Worm (Caenorhabditis elegans): ENCODE data around the gene srh-213.

srh-213 gene

ce11 chrV:3554869-3555268 lies 40.0 kb downstream of the srh-213 start, which contains the start of gene grl-29:
Gene grl-29 (minus strand): TSS chrV:3555236.
- TF ChIP-seq hlh-26 (GFP tag; conservative IDR thresholded peaks at IDR 0.05) = no peak
- TF ChIP-seq pha-4 (tag; optimal IDR thresholded peaks at IDR 0.05) = no peak
- TF ChIP-seq egrh-3 (GFP tag; IDR thresholded peaks at IDR 0.05) = peak; percentile 74; the same call in 1 of the 2 replicates
- TF ChIP-seq zfh-2 (GFP tag; conservative IDR thresholded peaks at IDR 0.05) = peak; percentile 85

- peak; percentile 56 for TF ChIP-seq nhr-80 (tag; optimal IDR thresholded peaks at IDR 0.05)
- TF ChIP-seq nhr-27 (tag; optimal IDR thresholded peaks at IDR 0.05) = no peak
Measured at ce11 chrV:3552740-3553469, 41.9 kb downstream of the srh-213 start, which contains the start of gene T24A6.20. Gene T24A6.20 (plus strand): TSS chrV:3553134.

- TF ChIP-seq lir-1 (GFP tag; conservative IDR thresholded peaks at IDR 0.05) (no peak), hlh-12 (tag; optimal IDR thresholded peaks at IDR 0.05) (no peak), dpff-1 (tag; optimal IDR thresholded peaks at IDR 0.05) (no peak), F55B11.4 (tag; optimal IDR thresholded peaks at IDR 0.05; ENCODE audit: borderline replicate concordance, insufficient read depth) (no peak), nfya-1 (tag; optimal IDR thresholded peaks at IDR 0.05; ENCODE audit: borderline replicate concordance, insufficient read depth) (no peak), nfyb-1 (GFP tag; IDR thresholded peaks at IDR 0.05) (no peak), attf-5 (GFP tag; optimal IDR thresholded peaks at IDR 0.05) (no peak), akir-1 (GFP tag; optimal IDR thresholded peaks at IDR 0.05) (no peak), B0035.1 (tag; optimal IDR thresholded peaks at IDR 0.05) (no peak), ceh-40 (GFP tag; IDR thresholded peaks at IDR 0.05) (no peak)
Measured at ce11 chrV:3551765-3552164, 43.1 kb downstream of the srh-213 start, which contains the start of gene grl-28. Gene grl-28 (minus strand): TSS chrV:3551865.

ce11 chrV:3549553-3549952 lies 45.3 kb downstream of the srh-213 start, which contains the start of gene sri-21:
Gene sri-21 (plus strand): TSS chrV:3549853.
- TF ChIP-seq D2030.7 (GFP tag; IDR thresholded peaks at IDR 0.05) (no peak), egrh-3 (GFP tag; IDR thresholded peaks at IDR 0.05) (no peak), repo-1 (tag; optimal IDR thresholded peaks at IDR 0.05) (no peak), pha-4 (tag; optimal IDR thresholded peaks at IDR 0.05) (no peak), hsf-1 (GFP tag; IDR thresholded peaks at IDR 0.05) (no peak)

- TF ChIP-seq sdz-38 (tag; optimal IDR thresholded peaks at IDR 0.05) (no peak), Y53G8AR.9 (GFP tag; conservative IDR thresholded peaks at IDR 0.05) (no peak), snpc-1.3 (tag; optimal IDR thresholded peaks at IDR 0.05; ENCODE audit: insufficient read depth) (no peak), ccch-3 (GFP tag; optimal IDR thresholded peaks at IDR 0.05) (no peak), atf-7 (tag; optimal IDR thresholded peaks at IDR 0.05) (no peak), chd-7 (tag; optimal IDR thresholded peaks at IDR 0.05) (no peak), ztf-25 (GFP tag; IDR thresholded peaks at IDR 0.05) (no peak), attf-3 (GFP tag; conservative IDR thresholded peaks at IDR 0.05) (no peak), ama-1 (optimal IDR thresholded peaks at IDR 0.05) (no peak), ama-1 (GFP tag; optimal IDR thresholded peaks at IDR 0.05) (no peak), dpl-1 (GFP tag; optimal IDR thresholded peaks at IDR 0.05) (no peak), bed-1 (GFP tag; IDR thresholded peaks at IDR 0.05) (no peak), hlh-26 (GFP tag; conservative IDR thresholded peaks at IDR 0.05) (no peak), nhr-80 (tag; optimal IDR thresholded peaks at IDR 0.05) (no peak), snpc-3.4 (tag; optimal IDR thresholded peaks at IDR 0.05) (no peak), Y56A3A.18 (GFP tag; IDR thresholded peaks at IDR 0.05) (no peak), ztf-26 (tag; optimal IDR thresholded peaks at IDR 0.05) (no peak), B0336.3 (GFP tag; IDR thresholded peaks at IDR 0.05) (no peak), ceh-91 (GFP tag; IDR thresholded peaks at IDR 0.05) (no peak), cebp-1 (GFP tag; IDR thresholded peaks at IDR 0.05) (no peak), cebp-1 (tag; optimal IDR thresholded peaks at IDR 0.05) (no peak)
Measured at ce11 chrV:3548798-3549197, 46.0 kb downstream of the srh-213 start, which contains the start of gene srw-130. Gene srw-130 (minus strand): TSS chrV:3548898.
